Worm (Caenorhabditis elegans): Measurements from ENCODE around the gene dmd-9.

DNA sequence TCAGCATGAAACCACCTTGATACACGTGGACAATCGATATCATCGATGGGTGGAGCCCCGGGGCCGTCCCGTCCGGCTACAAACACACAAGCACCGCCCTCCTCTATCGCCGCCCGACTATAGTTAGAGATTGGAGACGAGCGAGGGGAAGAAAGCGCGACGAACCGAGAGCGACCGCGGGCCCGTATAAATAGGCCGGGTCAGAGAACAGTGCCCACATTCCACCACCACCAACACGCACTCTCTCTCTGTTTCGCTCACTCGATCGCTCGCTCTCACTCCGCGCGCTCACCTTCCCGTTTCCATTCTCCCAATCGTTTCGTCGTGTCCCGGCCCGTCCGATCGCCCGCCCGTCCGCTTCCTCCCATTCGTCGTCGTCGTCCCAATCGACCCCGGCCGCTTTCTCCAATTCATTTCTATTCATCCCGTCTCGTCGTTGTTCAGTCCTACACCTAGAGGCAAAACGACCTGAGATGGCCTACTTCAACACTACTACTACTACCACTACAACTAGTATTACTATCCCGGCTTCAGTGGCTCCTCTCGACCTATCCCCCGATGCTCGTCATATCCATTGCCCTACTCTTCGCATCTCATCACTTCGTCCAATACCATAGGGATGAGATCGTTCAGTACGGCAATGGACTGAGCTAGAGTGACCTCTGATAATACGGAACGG lies 21.5 kb downstream of the dmd-9 start:
- TF ChIP-seq him-1 (tag; optimal IDR thresholded peaks at IDR 0.05) (no peak), W03F9.2 (tag; optimal IDR thresholded peaks at IDR 0.05) (no peak), dao-5 (tag; optimal IDR thresholded peaks at IDR 0.05) (no peak)

All from whole organism, L4/young adult.